Worm (Caenorhabditis elegans): ENCODE measurements around the gene T28H11.8.

T28H11.8 gene

ce11 chrIV:5038744-5039143, 18.3 kb upstream of the T28H11.8 start (continued):
- TF ChIP-seq hlh-30 (tag; optimal IDR thresholded peaks at IDR 0.05; ENCODE audit: insufficient read depth) (peak; percentile 21), nhr-25 (tag; optimal IDR thresholded peaks at IDR 0.05; ENCODE audit: borderline replicate concordance, insufficient read depth) (no peak), rbr-2 (tag; optimal IDR thresholded peaks at IDR 0.05) (peak; percentile 16), nhr-11 (tag; optimal IDR thresholded peaks at IDR 0.05) (no peak), lin-29 (GFP tag; IDR thresholded peaks at IDR 0.05) (0 out of 2 replicates have a peak, but pooled peaks have one; percentile 28), fkh-10 (GFP tag; optimal IDR thresholded peaks at IDR 0.05) (no peak), pha-4 (GFP tag; IDR thresholded peaks at IDR 0.05) (peak; percentile 82), pha-4 (tag; optimal IDR thresholded peaks at IDR 0.05) (no peak), ces-1 (GFP tag; optimal IDR thresholded peaks at IDR 0.05) (no peak), set-16 (GFP tag; IDR thresholded peaks at IDR 0.05) (no peak), mes-2 (tag; optimal IDR thresholded peaks at IDR 0.05; ENCODE audit: poor library complexity, severe bottlenecking) (no peak), nhr-48 (tag; optimal IDR thresholded peaks at IDR 0.05) (no peak), nhr-111 (GFP tag; optimal IDR thresholded peaks at IDR 0.05) (peak; percentile 30), Y105C5A.15 (GFP tag; IDR thresholded peaks at IDR 0.05) (peak; percentile 58; the same call in 1 of the 2 replicates), F37D6.2 (tag; optimal IDR thresholded peaks at IDR 0.05) (no peak), zag-1 (tag; optimal IDR thresholded peaks at IDR 0.05) (no peak), nhr-28 (tag; optimal IDR thresholded peaks at IDR 0.05) (no peak), R02D3.7 (tag; optimal IDR thresholded peaks at IDR 0.05) (no peak), ZK337.2 (GFP tag; IDR thresholded peaks at IDR 0.05) (0 out of 2 replicates have a peak, but pooled peaks have one; percentile 5), saeg-2 (GFP tag; IDR thresholded peaks at IDR 0.05) (peak; percentile 46; the same call in 1 of the 2 replicates), ceh-20 (GFP tag; IDR thresholded peaks at IDR 0.05) (peak; percentile 71), zip-11 (GFP tag; IDR thresholded peaks at IDR 0.05) (no peak), aly-2 (tag; optimal IDR thresholded peaks at IDR 0.05) (no peak), mdl-1 (tag; optimal IDR thresholded peaks at IDR 0.05) (no peak), daf-19 (GFP tag; conservative IDR thresholded peaks at IDR 0.05) (0 out of 2 replicates have a peak, but pooled peaks have one; percentile 63), mxl-3 (GFP tag; optimal IDR thresholded peaks at IDR 0.05) (no peak), F26F4.8 (GFP tag; conservative IDR thresholded peaks at IDR 0.05) (peak; percentile 84), ceh-44 (GFP tag; IDR thresholded peaks at IDR 0.05) (peak; percentile 88), lin-38 (GFP tag; IDR thresholded peaks at IDR 0.05) (no peak; the same call in 1 of the 2 replicates), nhr-42 (GFP tag; IDR thresholded peaks at IDR 0.05) (no peak; the same call in 1 of the 2 replicates), lin-13 (GFP tag; optimal IDR thresholded peaks at IDR 0.05) (no peak), hlh-11 (tag; optimal IDR thresholded peaks at IDR 0.05) (no peak), lir-3 (tag; optimal IDR thresholded peaks at IDR 0.05) (peak; percentile 6), nhr-10 (tag; optimal IDR thresholded peaks at IDR 0.05) (no peak), ceh-82 (tag; optimal IDR thresholded peaks at IDR 0.05) (no peak), dmd-6 (GFP tag; IDR thresholded peaks at IDR 0.05) (no peak), lin-39 (tag; optimal IDR thresholded peaks at IDR 0.05) (no peak), ztf-11 (tag; optimal IDR thresholded peaks at IDR 0.05) (no peak), aha-1 (tag) (no peak), zfp-2 (tag; optimal IDR thresholded peaks at IDR 0.05) (no peak), egl-43 (GFP tag; IDR thresholded peaks at IDR 0.05) (no peak; the same call in 1 of the 2 replicates), ZK546.5 (tag; optimal IDR thresholded peaks at IDR 0.05) (no peak), hmg-1.1 (GFP tag; IDR thresholded peaks at IDR 0.05) (no peak; the same call in 1 of the 2 replicates), lim-7 (GFP tag; IDR thresholded peaks at IDR 0.05) (no peak; the same call in 1 of the 2 replicates), daf-8 (GFP tag; IDR thresholded peaks at IDR 0.05) (no peak), nhr-6 (tag; optimal IDR thresholded peaks at IDR 0.05) (no peak), nhr-76 (tag; optimal IDR thresholded peaks at IDR 0.05) (no peak), F49E8.2 (tag; optimal IDR thresholded peaks at IDR 0.05; ENCODE audit: borderline replicate concordance) (peak; percentile 32), F44E2.7 (GFP tag; IDR thresholded peaks at IDR 0.05) (peak; percentile 79; the same call in 1 of the 2 replicates), fos-1 (tag; optimal IDR thresholded peaks at IDR 0.05) (no peak), dpl-1 (GFP tag; optimal IDR thresholded peaks at IDR 0.05) (no peak), arid-1 (GFP tag; conservative IDR thresholded peaks at IDR 0.05) (peak; percentile 80)

Measured in whole organism, L4 larva.